Fruit fly (Drosophila melanogaster) S2 (cell line): ENCODE measurements around the gene CG45072.

Source experiments
- CG8478 ChIP-seq: fragments of >200 bp; optimal IDR thresholded peaks from 2 replicates; lab custom pipeline; 2018
- CTCF ChIP-seq, 2 experiments: fragments of >200 bp; optimal IDR thresholded peaks; 2 replicates each; lab custom pipeline; 2018

- no peak for TF ChIP-seq CTCF (optimal IDR thresholded peaks at IDR 0.05; lab: Kevin White, UChicago)
- no peak for TF ChIP-seq CG8478 (lab: Kevin White, UChicago)
These were observed 12.1 kb downstream of the CG45072 start for dm6 chr3R:30110959-30111358.
